Worm (Caenorhabditis elegans): Measurements from ENCODE around the gene Y54G11A.17.

DNA sequence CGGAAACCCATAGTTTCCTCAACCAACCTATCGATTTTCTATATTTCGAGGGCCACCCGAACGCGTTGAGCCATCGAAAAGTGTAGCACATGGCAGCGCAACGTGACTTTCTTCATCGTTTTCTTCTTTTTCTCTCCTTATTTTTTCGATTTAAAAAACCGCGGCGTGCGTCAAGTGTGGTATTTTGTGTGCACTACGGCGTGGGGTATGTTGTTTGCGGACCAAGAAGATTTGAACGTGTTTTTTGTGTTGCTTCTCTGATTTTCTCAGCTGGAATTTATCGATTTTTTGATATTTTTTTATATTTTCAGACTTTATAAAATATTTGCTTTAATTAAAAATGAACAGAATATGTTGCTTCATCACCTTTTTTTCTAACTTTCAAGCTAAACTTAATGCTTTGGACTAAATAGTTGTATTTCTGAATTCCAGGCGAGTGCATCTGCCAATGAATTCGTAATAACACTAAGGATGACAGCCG lies 8.8 kb upstream of the Y54G11A.17 start, which contains the start of the genes agl-1 and pfs-2:
- TF ChIP-seq elt-3 (tag; optimal IDR thresholded peaks at IDR 0.05) (no peak), ceh-83 (GFP tag; optimal IDR thresholded peaks at IDR 0.05) (no peak), unc-39 (tag; optimal IDR thresholded peaks at IDR 0.05) (no peak), lsy-2 (tag; optimal IDR thresholded peaks at IDR 0.05) (peak; percentile 85), unc-120 (tag; optimal IDR thresholded peaks at IDR 0.05; ENCODE audit: poor library complexity, severe bottlenecking) (peak; percentile 12), nhr-2 (tag; optimal IDR thresholded peaks at IDR 0.05) (no peak), ztf-11 (tag; optimal IDR thresholded peaks at IDR 0.05) (no peak), nhr-237 (tag; optimal IDR thresholded peaks at IDR 0.05) (peak; percentile 76), zip-8 (tag; optimal IDR thresholded peaks at IDR 0.05) (no peak), nhr-28 (tag; optimal IDR thresholded peaks at IDR 0.05) (no peak)
